Worm (Caenorhabditis elegans): Measurements from ENCODE around the gene R13H4.5.

The R13H4.5 gene

ce11 chrV:11817263-11817726 is 43.2 kb upstream of the R13H4.5 start (continued):
- TF ChIP-seq hmg-1.1 (GFP tag; IDR thresholded peaks at IDR 0.05) = peak; percentile 24; the same call in 1 of the 2 replicates
- no peak for TF ChIP-seq fkh-10 (GFP tag; optimal IDR thresholded peaks at IDR 0.05)
- TF ChIP-seq hlh-30 (tag; optimal IDR thresholded peaks at IDR 0.05; ENCODE audit: insufficient read depth) = no peak
- no peak for TF ChIP-seq jun-1 (tag; optimal IDR thresholded peaks at IDR 0.05)
- no peak for TF ChIP-seq zfp-2 (tag; optimal IDR thresholded peaks at IDR 0.05)
- TF ChIP-seq skn-1 (tag; optimal IDR thresholded peaks at IDR 0.05) = no peak
- no peak for TF ChIP-seq unc-62 (GFP tag; optimal IDR thresholded peaks at IDR 0.05 in 1 of 2)
- no peak for TF ChIP-seq unc-62 (tag; optimal IDR thresholded peaks at IDR 0.05)
- TF ChIP-seq egl-27 (tag; optimal IDR thresholded peaks at IDR 0.05) = no peak
- peak; percentile 4 for TF ChIP-seq hlh-11 (tag; optimal IDR thresholded peaks at IDR 0.05)
- no peak for TF ChIP-seq unc-39 (tag; optimal IDR thresholded peaks at IDR 0.05)
- peak in 1 of 2 experiments; percentile 11 for TF ChIP-seq hif-1 (tag; optimal IDR thresholded peaks at IDR 0.05)
- no peak for TF ChIP-seq ctbp-1 (GFP tag; IDR thresholded peaks at IDR 0.05)
- TF ChIP-seq saeg-2 (GFP tag; IDR thresholded peaks at IDR 0.05) = 0 out of 2 replicates have a peak, but pooled peaks have one; percentile 26
- no peak for TF ChIP-seq lin-13 (GFP tag; optimal IDR thresholded peaks at IDR 0.05)

DNA sequence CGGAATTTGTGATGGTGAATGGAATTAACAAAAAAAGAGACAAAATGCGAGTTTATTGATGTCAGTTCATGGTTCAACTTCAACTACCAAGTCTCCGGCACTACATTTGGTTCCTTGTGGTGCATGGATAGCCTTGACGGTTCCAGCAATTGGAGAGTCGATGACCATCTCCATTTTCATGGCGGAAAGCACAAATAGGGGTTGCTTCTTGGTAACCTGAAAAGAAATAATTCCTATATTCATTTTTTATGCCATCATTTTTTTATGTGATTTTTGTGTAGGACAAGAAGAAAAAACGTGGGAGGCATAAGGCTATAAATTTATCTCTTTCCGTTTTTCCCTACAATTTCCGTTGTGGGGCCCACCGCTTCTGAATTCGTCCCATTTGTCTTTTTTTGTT is 42.4 kb upstream of the R13H4.5 start:
- TF ChIP-seq jun-1 (tag; optimal IDR thresholded peaks at IDR 0.05) (no peak), spr-3 (GFP tag; optimal IDR thresholded peaks at IDR 0.05) (no peak), Y75B8A.6 (GFP tag; IDR thresholded peaks at IDR 0.05) (no peak), sdz-12 (GFP tag; optimal IDR thresholded peaks at IDR 0.05) (no peak), lin-38 (GFP tag; IDR thresholded peaks at IDR 0.05) (0 out of 2 replicates have a peak, but pooled peaks have one; percentile 15), vab-7 (GFP tag; IDR thresholded peaks at IDR 0.05) (no peak), T26A8.4 (GFP tag; IDR thresholded peaks at IDR 0.05) (no peak), nhr-76 (tag; optimal IDR thresholded peaks at IDR 0.05) (no peak), F10B5.3 (tag; optimal IDR thresholded peaks at IDR 0.05) (no peak), pha-4 (GFP tag; IDR thresholded peaks at IDR 0.05) (0 out of 2 replicates have a peak, but pooled peaks have one; percentile 35), pha-4 (tag; optimal IDR thresholded peaks at IDR 0.05) (no peak), Y5F2A.4 (GFP tag; optimal IDR thresholded peaks at IDR 0.05) (no peak), F37D6.2 (tag; optimal IDR thresholded peaks at IDR 0.05) (no peak), ceh-62 (tag; optimal IDR thresholded peaks at IDR 0.05) (no peak), ceh-20 (GFP tag; IDR thresholded peaks at IDR 0.05) (0 out of 2 replicates have a peak, but pooled peaks have one; percentile 12), skn-1 (tag; optimal IDR thresholded peaks at IDR 0.05) (no peak), arid-1 (GFP tag; conservative IDR thresholded peaks at IDR 0.05) (no peak), unc-39 (tag; optimal IDR thresholded peaks at IDR 0.05) (no peak), D1046.2 (GFP tag; IDR thresholded peaks at IDR 0.05) (0 out of 2 replicates have a peak, but pooled peaks have one; percentile 11), aly-2 (tag; optimal IDR thresholded peaks at IDR 0.05) (no peak), tra-1 (GFP tag; IDR thresholded peaks at IDR 0.05) (no peak), Y105C5A.15 (GFP tag; IDR thresholded peaks at IDR 0.05) (0 out of 2 replicates have a peak, but pooled peaks have one; percentile 32), zip-2 (tag; optimal IDR thresholded peaks at IDR 0.05) (no peak), nhr-6 (tag; optimal IDR thresholded peaks at IDR 0.05) (no peak), nhr-42 (GFP tag; IDR thresholded peaks at IDR 0.05) (peak; percentile 17; the same call in 1 of the 2 replicates), daf-16 (GFP tag; optimal IDR thresholded peaks at IDR 0.05) (no peak), daf-16 (tag; optimal IDR thresholded peaks at IDR 0.05) (no peak), daf-8 (GFP tag; IDR thresholded peaks at IDR 0.05) (no peak), Y48G9A.11 (GFP tag; IDR thresholded peaks at IDR 0.05) (no peak), lsy-2 (tag; optimal IDR thresholded peaks at IDR 0.05) (no peak), ama-1 (optimal IDR thresholded peaks at IDR 0.05) (no peak), dpl-1 (GFP tag; optimal IDR thresholded peaks at IDR 0.05) (no peak), zfp-3 (GFP tag; conservative IDR thresholded peaks at IDR 0.05) (peak; percentile 79; the same call in 1 of the 2 replicates), nhr-11 (tag; optimal IDR thresholded peaks at IDR 0.05) (no peak), php-3 (GFP tag; IDR thresholded peaks at IDR 0.05) (no peak)

All from whole organism, L4 larva.